Fruit fly (Drosophila melanogaster) whole organism, embryonic: ENCODE data around the gene CG12239.
A peak's percentile ranks its signal among the peaks of the same experiment; 100 is the strongest.

Source experiments
- CG10209 ChIP-seq: fragments of 200-800 bp; sonication (Bioruptor generic); optimal IDR thresholded peaks from 3 replicates; lab custom pipeline; 2017; ENCODE audit warnings: missing biosample characterization, mild to moderate bottlenecking, missing genetic modification characterization, missing genetic modification reagents
- CG11085 ChIP-seq: fragments of 200-800 bp; sonication (Bioruptor generic); IDR thresholded peaks from 2 replicates; pipeline ENCODE4 v1.3.6; 2022; ENCODE audit warnings: missing biosample characterization, missing genetic modification characterization
- CG11504 ChIP-seq: fragments of 200-800 bp; sonication (Bioruptor generic); optimal IDR thresholded peaks from 3 replicates; lab custom pipeline; 2019; ENCODE audit warnings: missing biosample characterization, mild to moderate bottlenecking, missing genetic modification characterization, moderate library complexity
- CG1233 ChIP-seq: fragments of 200-800 bp; sonication (Bioruptor generic); optimal IDR thresholded peaks from 4 replicates; lab custom pipeline; 2018; ENCODE audit warnings: missing biosample characterization, mild to moderate bottlenecking, missing genetic modification characterization
- CG13775 ChIP-seq: fragments of 200-800 bp; sonication (Bioruptor generic); optimal IDR thresholded peaks from 3 replicates; lab custom pipeline; 2017; ENCODE audit warnings: missing biosample characterization, mild to moderate bottlenecking, missing genetic modification characterization
- CG15479 ChIP-seq: fragments of 200-800 bp; sonication (Bioruptor generic); optimal IDR thresholded peaks from 3 replicates; lab custom pipeline; 2019; ENCODE audit warnings: missing biosample characterization, mild to moderate bottlenecking, missing genetic modification characterization, moderate library complexity
- CG17612 ChIP-seq: fragments of 200-800 bp; sonication (Bioruptor generic); IDR thresholded peaks from 2 replicates; pipeline ENCODE4 v1.3.6; 2022; ENCODE audit warnings: missing biosample characterization, missing genetic modification characterization
- CG1792 ChIP-seq: fragments of 200-800 bp; sonication (Bioruptor generic); optimal IDR thresholded peaks from 2 replicates; lab custom pipeline; 2016; ENCODE audit warnings: missing biosample characterization, missing genetic modification characterization
- CG18619 ChIP-seq: fragments of 200-800 bp; sonication (Bioruptor generic); optimal IDR thresholded peaks from 3 replicates; lab custom pipeline; 2017; ENCODE audit warnings: missing biosample characterization, mild to moderate bottlenecking, missing genetic modification characterization
- CG33213 ChIP-seq: fragments of 200-800 bp; sonication (Bioruptor generic); optimal IDR thresholded peaks from 3 replicates; lab custom pipeline; 2016; ENCODE audit warnings: missing biosample characterization, missing genetic modification characterization
- CG34376 ChIP-seq: fragments of 200-800 bp; sonication (Bioruptor generic); optimal IDR thresholded peaks from 2 replicates; lab custom pipeline; 2018; ENCODE audit warnings: missing biosample characterization, mild to moderate bottlenecking, missing genetic modification characterization
- CG6689 ChIP-seq: fragments of 200-800 bp; sonication (Bioruptor generic); IDR thresholded peaks from 2 replicates; pipeline ENCODE4 v1.3.6; 2022; ENCODE audit warnings: missing biosample characterization, missing genetic modification characterization
- CG8089 ChIP-seq: fragments of 200-800 bp; sonication (Bioruptor generic); optimal IDR thresholded peaks from 3 replicates; lab custom pipeline; 2016; ENCODE audit warnings: missing biosample characterization, missing genetic modification characterization
- CTCF ChIP-seq: fragments of 200-800 bp; sonication (Bioruptor generic); optimal IDR thresholded peaks from 2 replicates; lab custom pipeline; 2017; ENCODE audit warnings: missing biosample characterization, mild to moderate bottlenecking, missing genetic modification characterization, moderate library complexity
- Dad ChIP-seq: fragments of 200-800 bp; sonication (Bioruptor generic); optimal IDR thresholded peaks from 3 replicates; lab custom pipeline; 2016; ENCODE audit warnings: missing biosample characterization, missing genetic modification characterization
- Dp ChIP-seq: fragments of 200-800 bp; sonication (Bioruptor generic); optimal IDR thresholded peaks from 2 replicates; lab custom pipeline; 2018; ENCODE audit warnings: missing biosample characterization, mild to moderate bottlenecking, missing genetic modification characterization, moderate library complexity
- Drgx ChIP-seq: fragments of 200-800 bp; sonication (Bioruptor generic); IDR thresholded peaks from 2 replicates; pipeline ENCODE4 v1.3.6; 2022; ENCODE audit warnings: missing biosample characterization, missing genetic modification characterization
- Ets65A ChIP-seq: fragments of 200-800 bp; sonication (Bioruptor generic); peaks from one replicate; lab custom pipeline; 2016; ENCODE audit warnings: missing biosample characterization, missing genetic modification characterization
- Max ChIP-seq: fragments of 200-800 bp; sonication (Bioruptor generic); optimal IDR thresholded peaks from 2 replicates; lab custom pipeline; 2016; ENCODE audit warnings: missing biosample characterization, mild to moderate bottlenecking, missing genetic modification characterization
- Mes4 ChIP-seq: fragments of 200-800 bp; sonication (Bioruptor generic); optimal IDR thresholded peaks from 2 replicates; lab custom pipeline; 2016; ENCODE audit warnings: missing biosample characterization, missing genetic modification characterization
- Nf-YC ChIP-seq: fragments of 200-800 bp; optimal IDR thresholded peaks from 3 replicates; lab custom pipeline; 2019; ENCODE audit warnings: missing biosample characterization, mild to moderate bottlenecking, missing genetic modification characterization, moderate library complexity
- Sin3A ChIP-seq: fragments of >200 bp; optimal IDR thresholded peaks from 2 replicates; lab custom pipeline; 2018
- crp ChIP-seq, 2 experiments: fragments of 200-800 bp; sonication (Bioruptor generic); optimal IDR thresholded peaks; 2 replicates in 1 of 2; 3 replicates in 1 of 2; lab custom pipeline; 2017; ENCODE audit warnings: missing biosample characterization in 2 of 2, missing genetic modification characterization in 2 of 2, mild to moderate bottlenecking in 1 of 2, moderate library complexity in 1 of 2
- ems ChIP-seq: fragments of 200-800 bp; sonication (Bioruptor generic); optimal IDR thresholded peaks from 3 replicates; lab custom pipeline; 2016; ENCODE audit warnings: missing biosample characterization, missing genetic modification characterization
- ewg ChIP-seq: fragments of 200-800 bp; sonication (Bioruptor generic); optimal IDR thresholded peaks from 3 replicates; lab custom pipeline; 2017; ENCODE audit warnings: mild to moderate bottlenecking, missing biosample characterization, missing genetic modification reagents, missing genetic modification characterization
- fru ChIP-seq: fragments of >200 bp; optimal IDR thresholded peaks from 2 replicates; lab custom pipeline; 2017
- gro ChIP-seq: fragments of 200-800 bp; sonication (Bioruptor generic); optimal IDR thresholded peaks from 2 replicates; lab custom pipeline; 2016; ENCODE audit warnings: missing biosample characterization, missing genetic modification characterization
- gsb-n ChIP-seq: fragments of 200-800 bp; sonication (Bioruptor generic); optimal IDR thresholded peaks from 3 replicates; lab custom pipeline; 2018; ENCODE audit warnings: missing biosample characterization, mild to moderate bottlenecking, missing genetic modification characterization
- lilli ChIP-seq: fragments of 200-800 bp; sonication (Bioruptor generic); optimal IDR thresholded peaks from 3 replicates; lab custom pipeline; 2016; ENCODE audit warnings: missing biosample characterization, missing genetic modification characterization
- pfk ChIP-seq: fragments of 200-800 bp; sonication (Bioruptor generic); optimal IDR thresholded peaks from 2 replicates; lab custom pipeline; 2018; ENCODE audit warnings: missing biosample characterization, mild to moderate bottlenecking, missing genetic modification characterization, moderate library complexity
- pita ChIP-seq: fragments of 200-800 bp; sonication (Bioruptor generic); optimal IDR thresholded peaks from 2 replicates; lab custom pipeline; 2017; ENCODE audit warnings: missing biosample characterization, mild to moderate bottlenecking, missing genetic modification characterization
- run ChIP-seq: fragments of 200-800 bp; sonication (Bioruptor generic); optimal IDR thresholded peaks from 3 replicates; lab custom pipeline; 2018; ENCODE audit warnings: missing biosample characterization, mild to moderate bottlenecking, missing genetic modification characterization
- so ChIP-seq: fragments of 200-800 bp; sonication (Bioruptor generic); IDR thresholded peaks from 3 replicates; pipeline ENCODE4 v1.3.6; 2022; ENCODE audit warnings: missing biosample characterization, missing genetic modification characterization
- tgo ChIP-seq: fragments of 200-800 bp; sonication (Bioruptor generic); IDR thresholded peaks from 3 replicates; pipeline ENCODE4 v1.3.6; 2022; ENCODE audit warnings: missing biosample characterization, missing genetic modification characterization
- wor ChIP-seq: fragments of 200-800 bp; sonication (Bioruptor generic); IDR thresholded peaks from 2 replicates; pipeline ENCODE4 v1.3.6; 2022; ENCODE audit warnings: missing biosample characterization, missing genetic modification characterization
- zen2 ChIP-seq: fragments of 200-800 bp; sonication (Bioruptor generic); IDR thresholded peaks from 3 replicates; pipeline ENCODE4 v1.3.6; 2022; ENCODE audit warnings: missing biosample characterization, missing genetic modification characterization; ENCODE audit not compliant: partially characterized antibody

CG12239 gene

DNA sequence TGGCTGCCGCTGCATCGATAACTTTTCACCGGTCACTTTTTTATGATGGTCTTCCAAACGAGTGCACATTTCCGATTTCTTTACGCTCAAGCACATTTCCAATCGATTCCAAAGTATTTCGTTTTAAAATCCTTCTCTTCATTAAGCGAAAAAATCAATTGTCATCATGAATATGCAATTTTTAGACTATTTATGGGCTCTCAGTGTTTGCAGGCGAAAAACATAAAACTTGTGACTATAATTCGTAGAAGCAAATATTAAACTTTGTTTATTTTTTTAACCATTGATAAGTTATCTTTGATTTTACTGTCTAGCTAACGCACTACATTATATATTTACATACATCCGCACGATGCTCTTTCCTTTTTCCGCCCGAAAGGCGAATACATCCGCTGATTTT lies 16.7 kb downstream of the CG12239 start, which contains the start of gene Prosbeta2R1:
Gene Prosbeta2R1 (plus strand): TSS at position 301 of the 400 bp plus-strand sequence.
- no peak for TF ChIP-seq CG34376 (GFP tag; lab: Kevin White, UChicago)
- no peak for TF ChIP-seq gsb-n (tag; lab: Kevin White, UChicago)
- TF ChIP-seq CG17612 (GFP tag; lab: Robert Waterston, UW), result no peak
- no peak for TF ChIP-seq gro (GFP tag; lab: Kevin White, UChicago)
- no peak for TF ChIP-seq Max (GFP tag; lab: Kevin White, UChicago)
- TF ChIP-seq CG18619 (GFP tag; lab: Kevin White, UChicago), result no peak
- TF ChIP-seq lilli (GFP tag; lab: Kevin White, UChicago), result no peak
- no peak for TF ChIP-seq ewg
- no peak for TF ChIP-seq pfk (GFP tag; lab: Kevin White, UChicago)
- TF ChIP-seq CG33213, result no peak
- TF ChIP-seq wor (GFP tag; lab: Robert Waterston, UW), result no peak
- no peak for TF ChIP-seq Sin3A (lab: Kevin White, UChicago)
- no peak for TF ChIP-seq ems (GFP tag; lab: Kevin White, UChicago)
- TF ChIP-seq Mes4 (GFP tag; lab: Kevin White, UChicago), result no peak
- no peak for TF ChIP-seq CG15479 (GFP tag; lab: Kevin White, UChicago)
- no peak for TF ChIP-seq CG11085 (GFP tag; lab: Robert Waterston, UW)
- TF ChIP-seq fru (lab: Kevin White, UChicago), result no peak
- TF ChIP-seq Drgx (GFP tag; lab: Robert Waterston, UW), result no peak
- TF ChIP-seq run (tag; lab: Kevin White, UChicago), result no peak

- TF ChIP-seq CG10209 (GFP tag; lab: Kevin White, UChicago) (no peak), Nf-YC (tag; lab: Kevin White, UChicago) (no peak), CG1233 (GFP tag; lab: Kevin White, UChicago) (no peak)
Measured at dm6 chrX:5812877-5813276, 20.9 kb downstream of the CG12239 start, which contains the start of gene CG44329. Gene CG44329 (minus strand): TSS chrX:5812977.

DNA sequence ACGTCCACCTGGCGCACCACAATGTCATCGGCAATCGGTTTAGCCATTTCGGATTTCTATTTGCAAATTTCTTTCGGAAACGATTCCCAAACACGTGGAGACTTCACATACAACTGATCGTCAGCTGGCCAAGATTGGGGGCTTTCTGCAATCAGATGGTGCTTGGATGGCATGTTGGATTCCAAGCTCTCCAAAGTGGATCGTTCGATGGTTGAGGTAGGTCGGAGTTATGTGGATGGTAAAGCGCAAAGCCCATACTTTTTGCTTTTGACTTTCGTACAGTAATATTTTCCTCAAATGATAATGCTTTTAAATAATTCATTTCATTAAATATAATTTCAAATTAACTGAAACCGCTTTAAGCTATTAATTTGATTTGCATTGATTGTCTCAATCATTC lies 23.8 kb downstream of the CG12239 start, which contains the start of gene AgmNAT:
Gene AgmNAT (minus strand): TSS at position 101 of the 400 bp plus-strand sequence.
- 0 out of 3 replicates have a peak, but pooled peaks have one; percentile 21 for TF ChIP-seq zen2
- no peak for TF ChIP-seq CG1792 (GFP tag; lab: Kevin White, UChicago)
- no peak for TF ChIP-seq tgo (GFP tag; lab: Robert Waterston, UW)
- peak in 1 of 2 experiments; percentile 68 for TF ChIP-seq crp (GFP tag; optimal IDR thresholded peaks at IDR 0.05; lab: Kevin White, UChicago)
- no peak for TF ChIP-seq CG11504

DNA sequence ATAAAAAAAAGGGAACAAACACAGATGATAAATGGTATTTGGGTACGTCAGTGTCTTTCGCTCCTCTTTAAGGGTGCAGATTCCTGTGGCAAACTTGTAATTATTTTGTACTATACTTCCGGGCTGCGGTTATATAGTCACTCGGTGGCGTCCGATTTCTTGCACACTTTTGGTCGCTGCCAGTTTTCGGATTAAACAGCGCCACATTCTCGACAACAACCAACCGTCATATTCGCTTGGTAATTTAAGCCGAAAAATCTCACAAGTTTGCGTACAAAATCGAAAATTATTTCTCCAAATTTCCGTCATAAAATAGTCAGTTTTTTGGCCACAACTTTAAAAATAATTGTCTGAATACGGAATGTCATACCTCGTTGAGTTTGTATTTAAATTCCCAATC lies 25.3 kb downstream of the CG12239 start:
- no peak for TF ChIP-seq CG13775 (GFP tag; lab: Kevin White, UChicago)
- TF ChIP-seq Dp (GFP tag; lab: Kevin White, UChicago), result no peak
- TF ChIP-seq Ets65A (GFP tag; lab: Kevin White, UChicago), result no peak
- TF ChIP-seq pita (GFP tag; lab: Kevin White, UChicago), result peak; percentile 21
- peak; percentile 82 for TF ChIP-seq CTCF
- no peak for TF ChIP-seq CG10209 (GFP tag; lab: Kevin White, UChicago)
- TF ChIP-seq Dad (GFP tag; lab: Kevin White, UChicago), result no peak
- no peak for TF ChIP-seq CG6689
- TF ChIP-seq CG8089 (GFP tag; lab: Kevin White, UChicago), result no peak
- TF ChIP-seq CG34376 (GFP tag; lab: Kevin White, UChicago), result no peak
- TF ChIP-seq run (tag; lab: Kevin White, UChicago), result no peak
- TF ChIP-seq so (GFP tag; lab: Robert Waterston, UW), result no peak
